Worm (Caenorhabditis elegans): ENCODE data around the gene cup-4.

DNA sequence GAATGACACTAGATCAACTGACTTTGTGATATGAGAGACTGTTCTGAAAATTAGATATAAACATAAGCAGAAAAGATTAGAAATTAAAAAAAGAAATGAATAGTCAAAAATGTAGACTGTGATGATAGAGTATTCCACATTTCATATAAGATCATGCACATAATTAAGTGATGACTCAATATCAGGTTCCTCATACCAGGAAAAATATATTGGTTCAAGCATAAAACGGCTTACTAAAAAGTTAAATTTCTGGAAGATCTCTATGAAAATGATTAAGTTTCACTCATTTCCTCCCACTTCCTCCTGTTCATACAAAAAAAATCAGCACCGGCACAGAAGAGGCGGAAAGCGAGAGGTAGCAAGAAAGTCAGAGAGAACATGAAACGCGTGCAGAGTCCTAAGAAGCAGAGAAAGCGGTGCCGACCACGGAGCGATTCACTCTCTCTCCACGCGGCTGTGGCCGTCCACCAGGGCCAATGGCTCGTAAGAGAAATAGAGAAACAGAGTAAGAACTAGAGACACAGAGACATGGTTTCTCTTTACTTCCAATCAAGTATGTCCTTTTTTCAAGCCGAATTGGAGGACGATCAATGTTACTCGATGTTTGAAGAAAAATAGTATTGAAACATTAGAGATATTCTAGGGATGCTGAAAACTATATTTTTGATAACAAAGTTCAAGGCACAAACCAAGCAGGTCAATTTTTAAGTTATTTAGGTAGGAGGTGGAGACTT is 25.5 kb downstream of the cup-4 start, which contains the start of the genes ZK688.5 and fahd-1:
- TF ChIP-seq skn-1 (tag; optimal IDR thresholded peaks at IDR 0.05) (peak; percentile 76), aly-2 (tag; optimal IDR thresholded peaks at IDR 0.05) (no peak), nhr-76 (tag; optimal IDR thresholded peaks at IDR 0.05) (no peak), nhr-71 (tag; optimal IDR thresholded peaks at IDR 0.05) (peak; percentile 83), grh-1 (GFP tag; IDR thresholded peaks at IDR 0.05) (no peak), mdl-1 (tag; optimal IDR thresholded peaks at IDR 0.05) (peak in 1 of 2 experiments; percentile 82), fos-1 (tag; optimal IDR thresholded peaks at IDR 0.05) (no peak), ztf-11 (tag; optimal IDR thresholded peaks at IDR 0.05) (no peak)

All from whole organism, L1 larva.